Worm (Caenorhabditis elegans) whole organism, L4/young adult: ENCODE results near the gene F40F8.4.

Experiments used
- W03F9.2 ChIP-seq: fragments of 150-350 bp; optimal IDR thresholded peaks from 2 replicates; lab custom pipeline; 2014; ENCODE audit warnings: missing biosample characterization, missing genetic modification characterization
- dao-5 ChIP-seq: sonication (generic microtip); optimal IDR thresholded peaks from 2 replicates; lab custom pipeline; 2016; ENCODE audit warnings: missing genotype, missing genetic modification characterization, moderate library complexity, missing compliant biosample characterization
- him-1 ChIP-seq: sonication (generic microtip); optimal IDR thresholded peaks from 2 replicates; lab custom pipeline; 2016; ENCODE audit warnings: missing genotype, missing genetic modification reagents, missing genetic modification characterization, missing compliant biosample characterization

F40F8.4 gene

ce11 chrII:11140140-11140539, at the start of gene F40F8.4:
Gene F40F8.4, minus strand, starts transcription at chrII:11140240.
- TF ChIP-seq dao-5 (no peak), W03F9.2 (tag; lab: Kevin White, UChicago) (no peak), him-1 (no peak)

- TF ChIP-seq W03F9.2 (tag; lab: Kevin White, UChicago) = no peak
- TF ChIP-seq dao-5 = no peak
- TF ChIP-seq him-1 = no peak
Measured at ce11 chrII:11188026-11188425, 48.0 kb upstream of the F40F8.4 start, which contains the start of gene F37H8.5. Gene F37H8.5, plus strand, starts transcription at chrII:11188206.

- TF ChIP-seq dao-5 (no peak), W03F9.2 (tag; lab: Kevin White, UChicago) (no peak), him-1 (no peak)
Measured at ce11 chrII:11185728-11186127, 45.7 kb upstream of the F40F8.4 start, which contains the start of gene sfxn-1.2. Gene sfxn-1.2, plus strand, starts transcription at chrII:11186028.

ce11 chrII:11184757-11185341, 44.8 kb upstream of the F40F8.4 start, which contains the start of gene lir-3:
Gene lir-3, minus strand, starts transcription at chrII:11184807.
- TF ChIP-seq W03F9.2 (tag; lab: Kevin White, UChicago) (no peak), dao-5 (no peak), him-1 (no peak)

- TF ChIP-seq dao-5 = no peak
- TF ChIP-seq him-1 = no peak
- TF ChIP-seq W03F9.2 (tag; lab: Kevin White, UChicago) = no peak
Measured at ce11 chrII:11181250-11181704, 41.2 kb upstream of the F40F8.4 start, which contains the start of gene bigr-1. Gene bigr-1, plus strand, starts transcription at chrII:11181654.

- no peak for TF ChIP-seq him-1
- TF ChIP-seq dao-5 = no peak
- TF ChIP-seq W03F9.2 (tag; lab: Kevin White, UChicago) = no peak
Measured at ce11 chrII:11178737-11179136, 38.7 kb upstream of the F40F8.4 start.

ce11 chrII:11177376-11177775, 37.3 kb upstream of the F40F8.4 start, which contains the start of gene F37H8.6:
Gene F37H8.6, minus strand, starts transcription at chrII:11177476.
- TF ChIP-seq dao-5 = no peak
- TF ChIP-seq W03F9.2 (tag; lab: Kevin White, UChicago) = no peak
- TF ChIP-seq him-1 = no peak

- TF ChIP-seq W03F9.2 (tag; lab: Kevin White, UChicago) = no peak
- no peak for TF ChIP-seq dao-5
Measured at ce11 chrII:11176441-11176840, 36.4 kb upstream of the F40F8.4 start.

- TF ChIP-seq dao-5 (no peak), him-1 (no peak), W03F9.2 (tag; lab: Kevin White, UChicago) (no peak)
Measured at ce11 chrII:11175347-11175746, 35.3 kb upstream of the F40F8.4 start.

- no peak for TF ChIP-seq him-1
- no peak for TF ChIP-seq dao-5
- TF ChIP-seq W03F9.2 (tag; lab: Kevin White, UChicago) = peak; percentile 43
Measured at ce11 chrII:11167039-11167438, 27.0 kb upstream of the F40F8.4 start.

ce11 chrII:11166414-11166813, 26.4 kb upstream of the F40F8.4 start:
- TF ChIP-seq him-1 (no peak), dao-5 (no peak), W03F9.2 (tag; lab: Kevin White, UChicago) (no peak)

ce11 chrII:11163291-11163690, 23.3 kb upstream of the F40F8.4 start:
- TF ChIP-seq W03F9.2 (tag; lab: Kevin White, UChicago) (no peak), dao-5 (no peak), him-1 (no peak)

- no peak for TF ChIP-seq W03F9.2 (tag; lab: Kevin White, UChicago)
- TF ChIP-seq dao-5 = no peak
- TF ChIP-seq him-1 = no peak
Measured at ce11 chrII:11162390-11162789, 22.4 kb upstream of the F40F8.4 start, which contains the start of gene ptr-13. Gene ptr-13, minus strand, starts transcription at chrII:11162481.

- no peak for TF ChIP-seq W03F9.2 (tag; lab: Kevin White, UChicago)
- TF ChIP-seq him-1 = no peak
- no peak for TF ChIP-seq dao-5
Measured at ce11 chrII:11161675-11162074, 21.6 kb upstream of the F40F8.4 start.

ce11 chrII:11157660-11158059, 17.6 kb upstream of the F40F8.4 start:
- no peak for TF ChIP-seq W03F9.2 (tag; lab: Kevin White, UChicago)
- TF ChIP-seq dao-5 = peak; percentile 35
- peak; percentile 31 for TF ChIP-seq him-1

- no peak for TF ChIP-seq dao-5
- TF ChIP-seq W03F9.2 (tag; lab: Kevin White, UChicago) = no peak
- no peak for TF ChIP-seq him-1
Measured at ce11 chrII:11156160-11156559, 16.1 kb upstream of the F40F8.4 start.
